Worm (Caenorhabditis elegans) whole organism, late embryonic: ENCODE results near the gene ksr-1.

Experiments
- C08G9.2 ChIP-seq: sonication (generic microtip); optimal IDR thresholded peaks from 2 replicates; lab custom pipeline; 2016; ENCODE audit warnings: mild to moderate bottlenecking, missing genetic modification characterization, moderate library complexity, missing compliant biosample characterization
- K02D7.2 ChIP-seq: sonication (generic microtip); optimal IDR thresholded peaks from 2 replicates; lab custom pipeline; 2017; ENCODE audit warnings: mild to moderate bottlenecking, missing genetic modification characterization, missing compliant biosample characterization
- T23F11.4 ChIP-seq: fragments of 200-800 bp; sonication (Bioruptor generic); optimal IDR thresholded peaks from 2 replicates; lab custom pipeline; 2018; ENCODE audit warnings: mild to moderate bottlenecking, missing genetic modification characterization, missing compliant biosample characterization
- ahr-1 ChIP-seq: sonication (generic microtip); optimal IDR thresholded peaks from 2 replicates; lab custom pipeline; 2016; ENCODE audit warnings: missing genetic modification characterization, missing compliant biosample characterization
- ama-1 ChIP-seq: fragments of 150-350 bp; optimal IDR thresholded peaks from 2 replicates; lab custom pipeline; 2014
- ceh-18 ChIP-seq: sonication (generic microtip); optimal IDR thresholded peaks from 2 replicates; lab custom pipeline; 2016; ENCODE audit warnings: missing genetic modification characterization, missing compliant biosample characterization
- ceh-19 ChIP-seq: fragments of 200-800 bp; sonication (Bioruptor generic); optimal IDR thresholded peaks from 2 replicates; lab custom pipeline; 2018; ENCODE audit warnings: mild to moderate bottlenecking, missing genetic modification characterization, missing compliant biosample characterization
- ceh-24 ChIP-seq: sonication (generic microtip); optimal IDR thresholded peaks from 2 replicates; lab custom pipeline; 2016; ENCODE audit warnings: mild to moderate bottlenecking, missing genetic modification characterization, missing compliant biosample characterization
- ceh-31 ChIP-seq: sonication (generic microtip); optimal IDR thresholded peaks from 2 replicates; lab custom pipeline; 2016; ENCODE audit warnings: missing genetic modification characterization, missing compliant biosample characterization
- ceh-34 ChIP-seq: sonication (generic microtip); optimal IDR thresholded peaks from 2 replicates; lab custom pipeline; 2016; ENCODE audit warnings: mild to moderate bottlenecking, missing genetic modification characterization, missing compliant biosample characterization
- ceh-6 ChIP-seq: fragments of 200-800 bp; sonication (Bioruptor generic); optimal IDR thresholded peaks from 2 replicates; lab custom pipeline; 2018; ENCODE audit warnings: mild to moderate bottlenecking, missing genetic modification characterization, missing compliant biosample characterization
- che-1 ChIP-seq: sonication (generic microtip); optimal IDR thresholded peaks from 2 replicates; lab custom pipeline; 2016; ENCODE audit warnings: mild to moderate bottlenecking, missing genetic modification characterization, missing compliant biosample characterization
- dmd-4 ChIP-seq: sonication (generic microtip); optimal IDR thresholded peaks from 2 replicates; lab custom pipeline; 2016; ENCODE audit warnings: borderline replicate concordance, missing genetic modification characterization, missing compliant biosample characterization
- dve-1 ChIP-seq: sonication (generic microtip); optimal IDR thresholded peaks from 2 replicates; lab custom pipeline; 2017; ENCODE audit warnings: antibody characterized with exemption, mild to moderate bottlenecking, missing genetic modification characterization, missing compliant biosample characterization
- elt-2 ChIP-seq: sonication (generic microtip); optimal IDR thresholded peaks from 2 replicates; lab custom pipeline; 2016; ENCODE audit warnings: missing genetic modification reagents, missing genetic modification characterization, missing compliant biosample characterization
- fax-1 ChIP-seq: sonication (generic microtip); optimal IDR thresholded peaks from 2 replicates; lab custom pipeline; 2016; ENCODE audit warnings: missing genotype, missing genetic modification characterization, missing compliant biosample characterization
- gmeb-2 ChIP-seq: sonication (generic microtip); optimal IDR thresholded peaks from 2 replicates; lab custom pipeline; 2016; ENCODE audit warnings: missing genetic modification characterization, inconsistent platforms, missing compliant biosample characterization
- hlh-13 ChIP-seq: fragments of 200-800 bp; sonication (Bioruptor generic); optimal IDR thresholded peaks from 2 replicates; lab custom pipeline; 2018; ENCODE audit warnings: mild to moderate bottlenecking, missing genetic modification characterization, missing compliant biosample characterization
- hlh-15 ChIP-seq: sonication (generic microtip); optimal IDR thresholded peaks from 2 replicates; lab custom pipeline; 2016; ENCODE audit warnings: missing genetic modification characterization, missing compliant biosample characterization
- hlh-8 ChIP-seq: sonication (generic microtip); optimal IDR thresholded peaks from 2 replicates; lab custom pipeline; 2016; ENCODE audit warnings: missing genotype, missing genetic modification characterization, missing compliant biosample characterization
- lin-11 ChIP-seq: fragments of 200-800 bp; sonication (Bioruptor generic); optimal IDR thresholded peaks from 2 replicates; lab custom pipeline; 2018; ENCODE audit warnings: mild to moderate bottlenecking, missing genetic modification characterization, missing compliant biosample characterization
- madf-2 ChIP-seq: sonication (generic microtip); optimal IDR thresholded peaks from 2 replicates; lab custom pipeline; 2017; ENCODE audit warnings: missing genetic modification characterization, missing compliant biosample characterization
- mec-3 ChIP-seq: sonication (generic microtip); optimal IDR thresholded peaks from 2 replicates; lab custom pipeline; 2016; ENCODE audit warnings: borderline replicate concordance, missing genetic modification characterization, missing compliant biosample characterization
- nfya-1 ChIP-seq: sonication (generic microtip); optimal IDR thresholded peaks from 2 replicates; lab custom pipeline; 2017; ENCODE audit warnings: missing genetic modification characterization, mild to moderate bottlenecking, missing compliant biosample characterization, antibody characterized with exemption, moderate library complexity
- odd-2 ChIP-seq: sonication (generic microtip); optimal IDR thresholded peaks from 2 replicates; lab custom pipeline; 2017; ENCODE audit warnings: antibody characterized with exemption, mild to moderate bottlenecking, missing genetic modification characterization, missing compliant biosample characterization
- pag-3 ChIP-seq: sonication (generic microtip); optimal IDR thresholded peaks from 2 replicates; lab custom pipeline; 2016; ENCODE audit warnings: missing compliant biosample characterization, missing genetic modification characterization, borderline replicate concordance
- pat-9 ChIP-seq: fragments of 200-800 bp; sonication (Bioruptor generic); optimal IDR thresholded peaks from 2 replicates; lab custom pipeline; 2018; ENCODE audit warnings: mild to moderate bottlenecking, missing genetic modification characterization, moderate library complexity, missing compliant biosample characterization
- pax-1 ChIP-seq: fragments of 150-350 bp; optimal IDR thresholded peaks from 2 replicates; lab custom pipeline; 2014; ENCODE audit warnings: missing biosample characterization, missing genetic modification characterization
- pha-2 ChIP-seq: sonication (generic microtip); optimal IDR thresholded peaks from 2 replicates; lab custom pipeline; 2017; ENCODE audit warnings: mild to moderate bottlenecking, missing genetic modification characterization, missing compliant biosample characterization
- pha-4 ChIP-seq: fragments of 150-350 bp; optimal IDR thresholded peaks from 2 replicates; lab custom pipeline; 2018; ENCODE audit warnings: missing biosample characterization, missing genetic modification reagents, missing genetic modification characterization
- ref-2 ChIP-seq: sonication (generic microtip); optimal IDR thresholded peaks from 2 replicates; lab custom pipeline; 2016; ENCODE audit warnings: missing genetic modification characterization, missing compliant biosample characterization
- rnt-1 ChIP-seq: sonication (generic microtip); optimal IDR thresholded peaks from 2 replicates; lab custom pipeline; 2016; ENCODE audit warnings: missing genetic modification characterization, missing compliant biosample characterization
- sdc-2 ChIP-seq: sonication (generic microtip); optimal IDR thresholded peaks from 2 replicates; lab custom pipeline; 2016; ENCODE audit warnings: missing genotype, missing genetic modification characterization, missing compliant biosample characterization
- tbx-2 ChIP-seq: sonication (generic microtip); optimal IDR thresholded peaks from 2 replicates; lab custom pipeline; 2016; ENCODE audit warnings: missing genetic modification characterization, missing compliant biosample characterization
- tbx-7 ChIP-seq: sonication (generic microtip); optimal IDR thresholded peaks from 2 replicates; lab custom pipeline; 2016; ENCODE audit warnings: missing genotype, missing genetic modification characterization, missing compliant biosample characterization
- ttx-3 ChIP-seq: sonication (generic microtip); optimal IDR thresholded peaks from 2 replicates; lab custom pipeline; 2016; ENCODE audit warnings: missing genetic modification reagents, missing genetic modification characterization, missing compliant biosample characterization
- unc-3 ChIP-seq, 2 experiments: fragments of 200-800 bp in 1 of 2; sonication (Bioruptor generic) in 1 of 2; sonication (generic microtip) in 1 of 2; conservative IDR thresholded peaks in 1 of 2; optimal IDR thresholded peaks in 1 of 2; 2 replicates each; pipeline versions ENCODE4 v1.3.6 to Lab custom; 2016 to 2022; ENCODE audit warnings: missing compliant biosample characterization in 2 of 2, missing genetic modification characterization in 2 of 2, missing genetic modification reagents in 1 of 2
- unc-42 ChIP-seq: sonication (generic microtip); optimal IDR thresholded peaks from 2 replicates; lab custom pipeline; 2016; ENCODE audit warnings: missing genotype, missing genetic modification characterization, missing compliant biosample characterization
- zip-5 ChIP-seq: sonication (generic microtip); optimal IDR thresholded peaks from 2 replicates; lab custom pipeline; 2016; ENCODE audit warnings: missing genetic modification characterization, missing compliant biosample characterization

Gene ksr-1

ce11 chrX:8270971-8271553 is 3.9 kb upstream of the ksr-1 start, which contains the start of gene cutl-29:
cutl-29 (minus strand) TSS chrX:8271021.
- TF ChIP-seq unc-42 (tag; lab: Kevin White, UChicago) (no peak), zip-5 (tag; lab: Kevin White, UChicago) (no peak), ceh-31 (tag; lab: Kevin White, UChicago) (peak; percentile 11)

ce11 chrX:8273496-8273895 is 1.5 kb upstream of the ksr-1 start:
- TF ChIP-seq tbx-2 (tag; lab: Kevin White, UChicago) (peak; percentile 15), pat-9 (tag; lab: Kevin White, UChicago) (no peak), pax-1 (tag; lab: Kevin White, UChicago) (no peak), dmd-4 (tag; lab: Kevin White, UChicago) (no peak), ceh-31 (tag; lab: Kevin White, UChicago) (peak; percentile 28), ref-2 (tag; lab: Kevin White, UChicago) (peak; percentile 18)

ce11 chrX:8276333-8276732 is 1.4 kb downstream of the ksr-1 start:
- TF ChIP-seq ceh-18 (peak; percentile 52), ceh-19 (GFP tag; lab: Kevin White, UChicago) (no peak), dve-1 (no peak), tbx-2 (tag; lab: Kevin White, UChicago) (peak; percentile 55), ceh-31 (tag; lab: Kevin White, UChicago) (peak; percentile 18), ref-2 (tag; lab: Kevin White, UChicago) (peak; percentile 17), unc-42 (tag; lab: Kevin White, UChicago) (peak; percentile 32), nfya-1 (tag; lab: Kevin White, UChicago) (peak; percentile 26)

ce11 chrX:8276984-8277383 is 2.0 kb downstream of the ksr-1 start:
- TF ChIP-seq C08G9.2 (tag; lab: Kevin White, UChicago) (no peak), pax-1 (tag; lab: Kevin White, UChicago) (no peak), fax-1 (tag; lab: Kevin White, UChicago) (no peak), che-1 (tag; lab: Kevin White, UChicago) (no peak), ahr-1 (tag; lab: Kevin White, UChicago) (no peak), tbx-7 (tag; lab: Kevin White, UChicago) (no peak), ceh-19 (GFP tag; lab: Kevin White, UChicago) (no peak), pha-4 (tag; lab: Kevin White, UChicago) (no peak), elt-2 (tag; lab: Kevin White, UChicago) (no peak), ama-1 (lab: Kevin White, UChicago) (no peak), T23F11.4 (GFP tag; lab: Kevin White, UChicago) (no peak), hlh-13 (no peak), K02D7.2 (tag; lab: Kevin White, UChicago) (no peak), mec-3 (tag; lab: Kevin White, UChicago) (no peak), sdc-2 (tag; lab: Kevin White, UChicago) (no peak), hlh-15 (tag; lab: Kevin White, UChicago) (no peak), pag-3 (tag; lab: Kevin White, UChicago) (no peak), gmeb-2 (tag; lab: Kevin White, UChicago) (no peak), ttx-3 (tag; lab: Kevin White, UChicago) (no peak)

ce11 chrX:8284003-8284402 is 9.0 kb downstream of the ksr-1 start:
- no peak for TF ChIP-seq odd-2 (tag; lab: Kevin White, UChicago)
- TF ChIP-seq ceh-6 (GFP tag; lab: Kevin White, UChicago): no peak
- TF ChIP-seq pha-2 (tag; lab: Kevin White, UChicago): no peak
- no peak for TF ChIP-seq lin-11 (tag; lab: Kevin White, UChicago)
- TF ChIP-seq ceh-34 (tag; lab: Kevin White, UChicago): no peak
- no peak for TF ChIP-seq C08G9.2 (tag; lab: Kevin White, UChicago)
- no peak for TF ChIP-seq ceh-24
- TF ChIP-seq gmeb-2 (tag; lab: Kevin White, UChicago): no peak
- TF ChIP-seq madf-2 (tag; lab: Kevin White, UChicago): no peak
- no peak for TF ChIP-seq unc-3 (GFP tag; conservative IDR thresholded peaks at IDR 0.05; lab: Robert Waterston, UW)
- TF ChIP-seq unc-3 (tag; optimal IDR thresholded peaks at IDR 0.05; lab: Kevin White, UChicago): no peak
- no peak for TF ChIP-seq rnt-1 (tag; lab: Kevin White, UChicago)
- TF ChIP-seq ttx-3 (tag; lab: Kevin White, UChicago): no peak
- no peak for TF ChIP-seq hlh-8 (tag; lab: Kevin White, UChicago)
